Worm (Caenorhabditis elegans) whole organism, L1 larva: ENCODE data around the gene nlp-53.

Source experiments
- aly-2 ChIP-seq: fragments of 150-350 bp; optimal IDR thresholded peaks from 2 replicates; lab custom pipeline; 2014; ENCODE audit warnings: missing biosample characterization, missing genetic modification characterization
- ces-1 ChIP-seq: fragments of 150-350 bp; optimal IDR thresholded peaks from 2 replicates; lab custom pipeline; 2014; ENCODE audit warnings: missing biosample characterization, missing genetic modification reagents, missing genetic modification characterization
- efl-1 ChIP-seq, 4 experiments: fragments of 150-350 bp; optimal IDR thresholded peaks in 3 of 4; peaks in 1 of 4; 1 replicate in 1 of 4; 2 replicates in 3 of 4; lab custom pipeline; 2014; ENCODE audit warnings: missing biosample characterization in 2 of 4, missing genetic modification characterization in 2 of 4, missing genetic modification reagents in 2 of 4
- hlh-17 ChIP-seq: fragments of 200-800 bp; sonication (Bioruptor generic); optimal IDR thresholded peaks from 2 replicates; lab custom pipeline; 2018; ENCODE audit warnings: missing genetic modification characterization, mild to moderate bottlenecking, missing compliant biosample characterization, moderate library complexity, borderline replicate concordance
- mdl-1 ChIP-seq, 2 experiments: fragments of 150-350 bp; optimal IDR thresholded peaks; 2 replicates each; lab custom pipeline; 2014 to 2017; ENCODE audit warnings: missing biosample characterization in 2 of 2, missing genetic modification characterization in 2 of 2, inconsistent platforms in 1 of 2
- nhr-237 ChIP-seq: fragments of 150-350 bp; optimal IDR thresholded peaks from 2 replicates; lab custom pipeline; 2014; ENCODE audit warnings: missing biosample characterization, missing genetic modification characterization
- nhr-76 ChIP-seq: sonication (generic microtip); optimal IDR thresholded peaks from 2 replicates; lab custom pipeline; 2017; ENCODE audit warnings: missing biosample characterization, missing genetic modification characterization
- rnt-1 ChIP-seq: sonication (generic microtip); optimal IDR thresholded peaks from 2 replicates; lab custom pipeline; 2016; ENCODE audit warnings: mild to moderate bottlenecking, missing genetic modification characterization, moderate library complexity, missing compliant biosample characterization
- vab-15 ChIP-seq: sonication (generic microtip); optimal IDR thresholded peaks from 2 replicates; lab custom pipeline; 2017; ENCODE audit warnings: missing genotype, mild to moderate bottlenecking, missing genetic modification characterization, missing compliant biosample characterization
- ztf-4 ChIP-seq: fragments of 150-350 bp; optimal IDR thresholded peaks from 2 replicates; lab custom pipeline; 2014; ENCODE audit warnings: missing biosample characterization, missing genetic modification characterization

- TF ChIP-seq nhr-76 (tag; lab: Kevin White, UChicago) (no peak), rnt-1 (tag; lab: Kevin White, UChicago) (no peak), aly-2 (tag; lab: Kevin White, UChicago) (no peak), efl-1 (optimal IDR thresholded peaks at IDR 0.05; lab: Kevin White, UChicago) (no peak), efl-1 (GFP tag; optimal IDR thresholded peaks at IDR 0.05 in 1 of 2; lab: Kevin White, UChicago) (no peak), hlh-17 (GFP tag; lab: Kevin White, UChicago) (no peak), ces-1 (GFP tag; lab: Kevin White, UChicago) (no peak), mdl-1 (tag; optimal IDR thresholded peaks at IDR 0.05; lab: Kevin White, UChicago) (no peak), nhr-237 (tag; lab: Kevin White, UChicago) (no peak), vab-15 (tag; lab: Kevin White, UChicago) (no peak), ztf-4 (tag; lab: Kevin White, UChicago) (no peak)
Measured at ce11 chrX:13660206-13660605, 41.5 kb downstream of the nlp-53 start, which contains the start of gene C04A11.1.
